Worm (Caenorhabditis elegans): ENCODE results near the gene srz-61.

srz-61 gene

ce11 chrIV:16370592-16370991 is 49.6 kb downstream of the srz-61 start:
- TF ChIP-seq hlh-8 (tag; optimal IDR thresholded peaks at IDR 0.05) (no peak), elt-2 (tag; optimal IDR thresholded peaks at IDR 0.05) (no peak)

Measured in whole organism, late embryonic.